Fruit fly (Drosophila melanogaster) S2 (cell line): Measurements from ENCODE around the gene CG4462.

Source experiments
- CG8478 ChIP-seq: fragments of >200 bp; optimal IDR thresholded peaks from 2 replicates; lab custom pipeline; 2018
- CTCF ChIP-seq, 2 experiments: fragments of >200 bp; optimal IDR thresholded peaks; 2 replicates each; lab custom pipeline; 2018

- TF ChIP-seq CTCF (optimal IDR thresholded peaks at IDR 0.05; lab: Kevin White, UChicago), result no peak
- no peak for TF ChIP-seq CG8478 (lab: Kevin White, UChicago)
Observed at dm6 chr3R:19901742-19902141, 23.4 kb downstream of the CG4462 start.
